Fruit fly (Drosophila melanogaster) whole organism, embryonic: Measurements from ENCODE around the gene Rpn9.

Experiments
- Ada2b ChIP-seq: fragments of 200-800 bp; sonication (Bioruptor generic); IDR thresholded peaks from 2 replicates; pipeline ENCODE4 v1.3.6; 2022; ENCODE audit warnings: missing biosample characterization, missing genetic modification characterization
- Awh ChIP-seq: fragments of 200-800 bp; sonication (Bioruptor generic); IDR thresholded peaks from 2 replicates; pipeline ENCODE4, ENCODE4 v1.3.6; 2022; ENCODE audit warnings: missing biosample characterization, missing genetic modification characterization
- BtbVII ChIP-seq: fragments of 200-800 bp; sonication (Bioruptor generic); optimal IDR thresholded peaks from 3 replicates; lab custom pipeline; 2017; ENCODE audit warnings: missing biosample characterization, mild to moderate bottlenecking, missing genetic modification characterization
- CG1024 ChIP-seq: fragments of 200-800 bp; sonication (Bioruptor generic); IDR thresholded peaks from 2 replicates; pipeline ENCODE4 v1.3.6; 2022; ENCODE audit warnings: missing biosample characterization, missing genetic modification characterization
- CG10543 ChIP-seq: fragments of 200-800 bp; sonication (Bioruptor generic); optimal IDR thresholded peaks from 3 replicates; lab custom pipeline; 2017; ENCODE audit warnings: missing biosample characterization, mild to moderate bottlenecking, missing genetic modification characterization, moderate library complexity
- CG10654 ChIP-seq: fragments of 200-800 bp; sonication (Bioruptor generic); optimal IDR thresholded peaks from 2 replicates; lab custom pipeline; 2016; ENCODE audit warnings: missing biosample characterization, missing genetic modification characterization
- CG11723 ChIP-seq: fragments of 200-800 bp; sonication (Bioruptor generic); optimal IDR thresholded peaks from 2 replicates; lab custom pipeline; 2017; ENCODE audit warnings: missing biosample characterization, mild to moderate bottlenecking, missing genetic modification characterization
- CG16779 ChIP-seq: fragments of 200-800 bp; sonication (Bioruptor generic); IDR thresholded peaks from 2 replicates; pipeline ENCODE4 v1.3.6; 2022; ENCODE audit warnings: missing biosample characterization, missing genetic modification characterization
- CG17568 ChIP-seq: fragments of 200-800 bp; sonication (Bioruptor generic); optimal IDR thresholded peaks from 2 replicates; lab custom pipeline; 2018; ENCODE audit warnings: missing biosample characterization, mild to moderate bottlenecking, missing genetic modification characterization, moderate library complexity
- CG31365 ChIP-seq: fragments of 200-800 bp; sonication (Bioruptor generic); optimal IDR thresholded peaks from 2 replicates; lab custom pipeline; 2018; ENCODE audit warnings: missing biosample characterization, mild to moderate bottlenecking, missing genetic modification characterization
- CG6683 ChIP-seq: fragments of 200-800 bp; sonication (Bioruptor generic); optimal IDR thresholded peaks from 2 replicates; lab custom pipeline; 2017; ENCODE audit warnings: missing biosample characterization, mild to moderate bottlenecking, missing genetic modification characterization, missing genetic modification reagents
- CG6689 ChIP-seq: fragments of 200-800 bp; sonication (Bioruptor generic); IDR thresholded peaks from 2 replicates; pipeline ENCODE4 v1.3.6; 2022; ENCODE audit warnings: missing biosample characterization, missing genetic modification characterization
- CG6813 ChIP-seq: fragments of 200-800 bp; sonication (Bioruptor generic); optimal IDR thresholded peaks from 2 replicates; lab custom pipeline; 2017; ENCODE audit warnings: missing biosample characterization, missing genetic modification characterization, mild to moderate bottlenecking, moderate library complexity, missing genetic modification reagents
- CG7745 ChIP-seq: fragments of 200-800 bp; sonication (Bioruptor generic); optimal IDR thresholded peaks from 2 replicates; lab custom pipeline; 2018; ENCODE audit warnings: missing biosample characterization, mild to moderate bottlenecking, missing genetic modification characterization, moderate library complexity
- CG9727 ChIP-seq: fragments of 200-800 bp; sonication (Bioruptor generic); optimal IDR thresholded peaks from 3 replicates; lab custom pipeline; 2017; ENCODE audit warnings: missing biosample characterization, mild to moderate bottlenecking, missing genetic modification characterization
- Chrac-16 ChIP-seq: fragments of 200-800 bp; sonication (Bioruptor generic); optimal IDR thresholded peaks from 3 replicates; lab custom pipeline; 2016; ENCODE audit warnings: missing biosample characterization, missing genetic modification characterization
- CoRest ChIP-seq: fragments of 200-800 bp; sonication (Bioruptor generic); optimal IDR thresholded peaks from 3 replicates; lab custom pipeline; 2018; ENCODE audit warnings: missing biosample characterization, mild to moderate bottlenecking, missing genetic modification characterization, moderate library complexity
- Dref ChIP-seq: fragments of 200-800 bp; sonication (Bioruptor generic); IDR thresholded peaks from 2 replicates; pipeline ENCODE4 v1.3.6; 2022; ENCODE audit warnings: missing biosample characterization, missing genetic modification characterization
- Drgx ChIP-seq: fragments of 200-800 bp; sonication (Bioruptor generic); IDR thresholded peaks from 2 replicates; pipeline ENCODE4 v1.3.6; 2022; ENCODE audit warnings: missing biosample characterization, missing genetic modification characterization
- GATAe ChIP-seq: fragments of 200-800 bp; sonication (Bioruptor generic); conservative IDR thresholded peaks from 2 replicates; pipeline ENCODE4 v1.3.6; 2022; ENCODE audit warnings: missing biosample characterization, missing genetic modification characterization
- H15 ChIP-seq: fragments of 200-800 bp; sonication (Bioruptor generic); IDR thresholded peaks from 3 replicates; pipeline ENCODE4 v1.3.6; 2022; ENCODE audit warnings: missing biosample characterization, missing genetic modification characterization
- HLH54F ChIP-seq: fragments of 200-800 bp; sonication (Bioruptor generic); optimal IDR thresholded peaks from 3 replicates; lab custom pipeline; 2016; ENCODE audit warnings: missing biosample characterization, missing genetic modification characterization
- Lim3 ChIP-seq: fragments of 200-800 bp; sonication (Bioruptor generic); IDR thresholded peaks from 2 replicates; pipeline ENCODE4 v1.3.6; 2022; ENCODE audit warnings: missing biosample characterization, missing genetic modification characterization
- Max ChIP-seq: fragments of 200-800 bp; sonication (Bioruptor generic); optimal IDR thresholded peaks from 2 replicates; lab custom pipeline; 2016; ENCODE audit warnings: missing biosample characterization, mild to moderate bottlenecking, missing genetic modification characterization
- Nf-YC ChIP-seq: fragments of 200-800 bp; optimal IDR thresholded peaks from 3 replicates; lab custom pipeline; 2019; ENCODE audit warnings: missing biosample characterization, mild to moderate bottlenecking, missing genetic modification characterization, moderate library complexity
- Oli ChIP-seq: fragments of 200-800 bp; sonication (Bioruptor generic); optimal IDR thresholded peaks from 2 replicates; lab custom pipeline; 2018; ENCODE audit warnings: missing biosample characterization, mild to moderate bottlenecking, missing genetic modification characterization, moderate library complexity
- Sry-δ ChIP-seq: fragments of 200-800 bp; sonication (Bioruptor generic); optimal IDR thresholded peaks from 2 replicates; lab custom pipeline; 2016; ENCODE audit warnings: missing biosample characterization, missing genetic modification characterization
- TFAM ChIP-seq: fragments of 200-800 bp; sonication (Bioruptor generic); optimal IDR thresholded peaks from 2 replicates; lab custom pipeline; 2017; ENCODE audit warnings: missing biosample characterization, missing genetic modification characterization, inconsistent platforms
- Trl ChIP-seq, 3 experiments: fragments of >200 bp in 2 of 3; fragments of 200-800 bp in 1 of 3; sonication (Bioruptor generic) in 1 of 3; optimal IDR thresholded peaks; 2 replicates in 1 of 3; 3 replicates in 2 of 3; lab custom pipeline; 2016 to 2017; ENCODE audit warnings: missing biosample characterization in 1 of 3, missing genetic modification characterization in 1 of 3
- Xrp1 ChIP-seq: fragments of 200-800 bp; sonication (Bioruptor generic); IDR thresholded peaks from 2 replicates; pipeline ENCODE4 v1.3.6; 2022; ENCODE audit warnings: missing biosample characterization, missing genetic modification characterization
- ab ChIP-seq: fragments of 200-800 bp; sonication (Bioruptor generic); optimal IDR thresholded peaks from 2 replicates; lab custom pipeline; 2016; ENCODE audit warnings: missing biosample characterization, missing genetic modification characterization
- amos ChIP-seq: fragments of 200-800 bp; sonication (Bioruptor generic); IDR thresholded peaks from 2 replicates; pipeline ENCODE4 v1.3.6; 2022; ENCODE audit warnings: missing biosample characterization, missing genetic modification characterization; ENCODE audit not compliant: partially characterized antibody
- aop ChIP-seq: fragments of 200-800 bp; sonication (Bioruptor generic); IDR thresholded peaks from 2 replicates; pipeline ENCODE4 v1.3.6; 2022; ENCODE audit warnings: missing biosample characterization, missing genetic modification characterization
- ara ChIP-seq: fragments of 200-800 bp; sonication (Bioruptor generic); IDR thresholded peaks from 2 replicates; pipeline ENCODE4 v1.3.6; 2022; ENCODE audit warnings: missing biosample characterization, missing genetic modification characterization
- ase ChIP-seq: fragments of 200-800 bp; sonication (Bioruptor generic); IDR thresholded peaks from 3 replicates; pipeline ENCODE4 v1.3.6; 2022; ENCODE audit warnings: missing biosample characterization, missing genetic modification characterization
- bcd ChIP-seq: fragments of 200-800 bp; sonication (Bioruptor generic); optimal IDR thresholded peaks from 2 replicates; lab custom pipeline; 2017; ENCODE audit warnings: missing biosample characterization, mild to moderate bottlenecking, missing genetic modification characterization
- ewg ChIP-seq: fragments of 200-800 bp; sonication (Bioruptor generic); optimal IDR thresholded peaks from 3 replicates; lab custom pipeline; 2017; ENCODE audit warnings: mild to moderate bottlenecking, missing biosample characterization, missing genetic modification reagents, missing genetic modification characterization
- eyg ChIP-seq: fragments of 200-800 bp; sonication (Bioruptor generic); optimal IDR thresholded peaks from 3 replicates; lab custom pipeline; 2016; ENCODE audit warnings: missing biosample characterization, missing genetic modification characterization
- gro ChIP-seq: fragments of 200-800 bp; sonication (Bioruptor generic); optimal IDR thresholded peaks from 2 replicates; lab custom pipeline; 2016; ENCODE audit warnings: missing biosample characterization, missing genetic modification characterization
- her ChIP-seq: fragments of 200-800 bp; sonication (Bioruptor generic); optimal IDR thresholded peaks from 2 replicates; lab custom pipeline; 2016; ENCODE audit warnings: missing biosample characterization, missing genetic modification characterization
- lab ChIP-seq: fragments of 200-800 bp; sonication (Bioruptor generic); optimal IDR thresholded peaks from 3 replicates; lab custom pipeline; 2017; ENCODE audit warnings: missing biosample characterization, missing genetic modification characterization, mild to moderate bottlenecking, moderate library complexity, missing genetic modification reagents
- lbe ChIP-seq: fragments of 200-800 bp; sonication (Bioruptor generic); optimal IDR thresholded peaks from 2 replicates; lab custom pipeline; 2016; ENCODE audit warnings: missing biosample characterization, mild to moderate bottlenecking, missing genetic modification characterization
- nmo ChIP-seq: fragments of 200-800 bp; sonication (Bioruptor generic); optimal IDR thresholded peaks from 2 replicates; lab custom pipeline; 2018; ENCODE audit warnings: missing biosample characterization, mild to moderate bottlenecking, missing genetic modification characterization, moderate library complexity
- org-1 ChIP-seq: fragments of 200-800 bp; sonication (Bioruptor generic); optimal IDR thresholded peaks from 2 replicates; lab custom pipeline; 2017; ENCODE audit warnings: missing biosample characterization, missing genetic modification characterization
- peb ChIP-seq: fragments of 200-800 bp; sonication (Bioruptor generic); IDR thresholded peaks from 2 replicates; pipeline ENCODE4 v1.3.6; 2022; ENCODE audit warnings: missing biosample characterization, missing genetic modification characterization
- schlank ChIP-seq: fragments of 200-800 bp; sonication (Bioruptor generic); optimal IDR thresholded peaks from 2 replicates; lab custom pipeline; 2018; ENCODE audit warnings: missing biosample characterization, mild to moderate bottlenecking, missing genetic modification characterization
- seq ChIP-seq: fragments of 200-800 bp; sonication (Bioruptor generic); IDR thresholded peaks from 2 replicates; pipeline ENCODE4 v1.3.6; 2022; ENCODE audit warnings: missing biosample characterization, missing genetic modification characterization
- sna ChIP-seq: fragments of 200-800 bp; sonication (Bioruptor generic); IDR thresholded peaks from 2 replicates; pipeline ENCODE4 v1.3.6; 2022; ENCODE audit warnings: missing biosample characterization, missing genetic modification characterization; ENCODE audit not compliant: partially characterized antibody
- tll ChIP-seq, 2 experiments: fragments of 200-800 bp in 1 of 2; fragments of >200 bp in 1 of 2; sonication (Bioruptor generic) in 1 of 2; optimal IDR thresholded peaks; 2 replicates each; lab custom pipeline; 2017 to 2019; ENCODE audit warnings: missing biosample characterization in 2 of 2, missing genetic modification characterization in 2 of 2, mild to moderate bottlenecking in 1 of 2, moderate library complexity in 1 of 2
- zen ChIP-seq: fragments of 200-800 bp; sonication (Bioruptor generic); optimal IDR thresholded peaks from 3 replicates; lab custom pipeline; 2018; ENCODE audit warnings: missing biosample characterization, mild to moderate bottlenecking, missing genetic modification characterization, moderate library complexity

The Rpn9 gene

DNA sequence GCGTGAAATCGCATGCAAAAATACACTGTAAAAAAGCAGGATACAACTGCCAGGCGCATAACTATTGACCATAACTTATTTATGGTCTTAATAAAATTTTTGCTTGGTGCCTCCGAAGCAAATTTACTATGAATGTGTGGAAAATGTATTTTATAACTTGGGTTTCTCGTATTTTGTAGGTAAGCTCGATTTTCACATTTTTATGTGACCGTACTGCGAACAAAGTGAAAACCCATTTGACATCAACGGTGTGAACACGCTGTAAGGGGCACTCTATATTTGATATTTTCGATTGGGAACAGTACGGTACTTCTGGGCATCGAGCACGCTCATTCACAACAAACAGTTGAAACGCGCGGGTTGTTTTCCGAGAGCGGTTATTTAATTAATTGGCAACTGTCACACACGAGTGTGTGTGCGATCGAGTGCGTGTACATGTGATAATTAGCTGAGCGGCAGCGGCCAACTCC is 48.2 kb upstream of the Rpn9 start, which contains the start of the genes Nup98-96 and mbc (continued):
- TF ChIP-seq org-1 (GFP tag; lab: Kevin White, UChicago) (peak; percentile 30), bcd (GFP tag; lab: Kevin White, UChicago) (peak; percentile 84), gro (GFP tag; lab: Kevin White, UChicago) (peak; percentile 81), CG17568 (GFP tag; lab: Kevin White, UChicago) (no peak), CG6689 (GFP tag; lab: Robert Waterston, UW) (peak; percentile 79), ab (GFP tag; lab: Kevin White, UChicago) (peak; percentile 91), CG31365 (tag; lab: Kevin White, UChicago) (no peak), CG10543 (peak; percentile 89), Sry-δ (GFP tag; lab: Kevin White, UChicago) (peak; percentile 78), sna (GFP tag; lab: Robert Waterston, UW) (no peak), nmo (GFP tag; lab: Kevin White, UChicago) (peak; percentile 93), CG11723 (peak; percentile 70), seq (GFP tag; lab: Robert Waterston, UW) (peak; percentile 76), GATAe (peak; percentile 27; the same call in 1 of the 2 replicates), Drgx (GFP tag; lab: Robert Waterston, UW) (peak; percentile 54), Ada2b (GFP tag; lab: Robert Waterston, UW) (peak; percentile 78), aop (GFP tag; lab: Robert Waterston, UW) (no peak), Chrac-16 (GFP tag; lab: Kevin White, UChicago) (peak; percentile 91), amos (GFP tag; lab: Robert Waterston, UW) (peak; percentile 39), ara (peak; percentile 78), eyg (GFP tag; lab: Kevin White, UChicago) (peak; percentile 74), H15 (GFP tag; lab: Robert Waterston, UW) (peak; percentile 81), HLH54F (GFP tag; lab: Kevin White, UChicago) (peak; percentile 95), TFAM (peak; percentile 50), tll (GFP tag; optimal IDR thresholded peaks at IDR 0.05; lab: Kevin White, UChicago) (peak; percentile 57 to 98), Nf-YC (tag; lab: Kevin White, UChicago) (peak; percentile 75), lbe (GFP tag; lab: Kevin White, UChicago) (peak; percentile 30), Xrp1 (GFP tag; lab: Robert Waterston, UW) (peak; percentile 80), CG7745 (tag; lab: Kevin White, UChicago) (peak; percentile 95), CG16779 (GFP tag; lab: Robert Waterston, UW) (no peak), Trl (optimal IDR thresholded peaks at IDR 0.05; lab: Kevin White, UChicago) (peak in 1 of 2 experiments; percentile 24), Trl (GFP tag; optimal IDR thresholded peaks at IDR 0.05; lab: Kevin White, UChicago) (peak; percentile 90), CG1024 (GFP tag; lab: Robert Waterston, UW) (no peak; the same call in none of the 2 replicates), Dref (GFP tag; lab: Robert Waterston, UW) (peak; percentile 44), ewg (GFP tag; lab: Kevin White, UChicago) (peak; percentile 86), CG10654 (GFP tag; lab: Kevin White, UChicago) (peak; percentile 81), zen (peak; percentile 84), Oli (tag; lab: Kevin White, UChicago) (peak; percentile 82), CG6813 (GFP tag; lab: Kevin White, UChicago) (peak; percentile 60), lab (peak; percentile 79), CoRest (tag; lab: Kevin White, UChicago) (peak; percentile 93), CG6683 (GFP tag; lab: Kevin White, UChicago) (no peak), peb (GFP tag; lab: Robert Waterston, UW) (peak; percentile 71), Awh (0 out of 2 replicates have a peak, but pooled peaks have one; percentile 17), ase (peak; percentile 73), CG9727 (GFP tag; lab: Kevin White, UChicago) (peak; percentile 84), her (GFP tag; lab: Kevin White, UChicago) (peak; percentile 82), Lim3 (GFP tag; lab: Robert Waterston, UW) (no peak; the same call in 1 of the 2 replicates), schlank (tag; lab: Kevin White, UChicago) (peak; percentile 53), Max (GFP tag; lab: Kevin White, UChicago) (peak; percentile 88), BtbVII (peak; percentile 51)
